Worm (Caenorhabditis elegans) whole organism, L2 larva: ENCODE results near the gene T28C12.15.

ENCODE experiments used
- C34F6.9 ChIP-seq: fragments of 150-350 bp; optimal IDR thresholded peaks from 2 replicates; lab custom pipeline; 2014; ENCODE audit warnings: missing biosample characterization, missing genetic modification characterization
- F13H6.1 ChIP-seq: sonication (generic microtip); optimal IDR thresholded peaks from 2 replicates; lab custom pipeline; 2016; ENCODE audit warnings: missing genetic modification characterization, missing compliant biosample characterization
- Y55F3AM.14 ChIP-seq: fragments of 200-800 bp; sonication (Bioruptor generic); optimal IDR thresholded peaks from 2 replicates; lab custom pipeline; 2018; ENCODE audit warnings: mild to moderate bottlenecking, missing genetic modification characterization, missing compliant biosample characterization
- aly-2 ChIP-seq: fragments of 150-350 bp; optimal IDR thresholded peaks from 2 replicates; lab custom pipeline; 2014; ENCODE audit warnings: missing biosample characterization, missing genetic modification characterization
- ama-1 ChIP-seq: fragments of 150-350 bp; optimal IDR thresholded peaks from 2 replicates; lab custom pipeline; 2018; ENCODE audit warnings: inconsistent platforms
- ceh-16 ChIP-seq: fragments of 150-350 bp; optimal IDR thresholded peaks from 2 replicates; lab custom pipeline; 2014; ENCODE audit warnings: missing biosample characterization, missing genetic modification characterization
- ceh-82 ChIP-seq: fragments of 150-350 bp; optimal IDR thresholded peaks from 2 replicates; lab custom pipeline; 2014; ENCODE audit warnings: missing biosample characterization, missing genetic modification characterization
- crh-2 ChIP-seq: sonication (generic microtip); optimal IDR thresholded peaks from 2 replicates; lab custom pipeline; 2017; ENCODE audit warnings: missing biosample characterization, missing genetic modification characterization
- elt-1 ChIP-seq: fragments of 150-350 bp; optimal IDR thresholded peaks from 2 replicates; lab custom pipeline; 2014; ENCODE audit warnings: missing biosample characterization, missing genetic modification characterization
- elt-3 ChIP-seq: sonication (generic microtip); optimal IDR thresholded peaks from 2 replicates; lab custom pipeline; 2017; ENCODE audit warnings: missing biosample characterization, missing genetic modification characterization
- fos-1 ChIP-seq: fragments of 150-350 bp; optimal IDR thresholded peaks from 2 replicates; lab custom pipeline; 2014; ENCODE audit warnings: missing biosample characterization, missing genetic modification characterization
- lin-11 ChIP-seq: fragments of 150-350 bp; sonication (generic microtip); optimal IDR thresholded peaks from 2 replicates; lab custom pipeline; 2014; ENCODE audit warnings: missing biosample characterization, missing genetic modification characterization, inconsistent platforms, mixed read lengths
- lin-13 ChIP-seq: fragments of 150-350 bp; optimal IDR thresholded peaks from 2 replicates; lab custom pipeline; 2014; ENCODE audit warnings: missing biosample characterization, missing genetic modification reagents, missing genetic modification characterization
- lin-39 ChIP-seq: fragments of 150-350 bp; optimal IDR thresholded peaks from 2 replicates; lab custom pipeline; 2014; ENCODE audit warnings: missing biosample characterization, missing genetic modification reagents, missing genetic modification characterization
- lsy-2 ChIP-seq, 2 experiments: fragments of 150-350 bp in 1 of 2; sonication (generic microtip) in 1 of 2; optimal IDR thresholded peaks; 2 replicates each; lab custom pipeline; 2014 to 2017; ENCODE audit warnings: missing biosample characterization in 2 of 2, missing genetic modification characterization in 2 of 2
- mab-5 ChIP-seq: fragments of 150-350 bp; optimal IDR thresholded peaks from 2 replicates; lab custom pipeline; 2014; ENCODE audit warnings: missing biosample characterization, missing genetic modification characterization
- mbf-1 ChIP-seq: sonication (generic microtip); optimal IDR thresholded peaks from 2 replicates; lab custom pipeline; 2017; ENCODE audit warnings: missing biosample characterization, missing genetic modification characterization
- nhr-10 ChIP-seq: sonication (generic microtip); optimal IDR thresholded peaks from 2 replicates; lab custom pipeline; 2017; ENCODE audit warnings: missing biosample characterization, missing genetic modification characterization
- nhr-11 ChIP-seq: fragments of 150-350 bp; optimal IDR thresholded peaks from 2 replicates; lab custom pipeline; 2014; ENCODE audit warnings: missing biosample characterization, missing genetic modification characterization
- nhr-12 ChIP-seq: fragments of 150-350 bp; optimal IDR thresholded peaks from 2 replicates; lab custom pipeline; 2014; ENCODE audit warnings: missing biosample characterization, missing genetic modification characterization
- nhr-21 ChIP-seq: fragments of 150-350 bp; optimal IDR thresholded peaks from 2 replicates; lab custom pipeline; 2014; ENCODE audit warnings: missing biosample characterization, missing genetic modification characterization
- nhr-23 ChIP-seq: fragments of 150-350 bp; optimal IDR thresholded peaks from 2 replicates; lab custom pipeline; 2014; ENCODE audit warnings: missing biosample characterization, missing genetic modification reagents, missing genetic modification characterization
- nhr-6 ChIP-seq: fragments of 150-350 bp; optimal IDR thresholded peaks from 2 replicates; lab custom pipeline; 2014; ENCODE audit warnings: missing biosample characterization, missing genetic modification characterization
- nhr-77 ChIP-seq: fragments of 150-350 bp; optimal IDR thresholded peaks from 2 replicates; lab custom pipeline; 2014; ENCODE audit warnings: missing biosample characterization, missing genetic modification characterization
- peb-1 ChIP-seq: fragments of 150-350 bp; optimal IDR thresholded peaks from 2 replicates; lab custom pipeline; 2014; ENCODE audit warnings: missing biosample characterization, missing genetic modification characterization
- sem-4 ChIP-seq: fragments of 150-350 bp; optimal IDR thresholded peaks from 2 replicates; lab custom pipeline; 2014; ENCODE audit warnings: missing biosample characterization, missing genetic modification reagents, missing genetic modification characterization
- sma-3 ChIP-seq: sonication (generic microtip); optimal IDR thresholded peaks from 2 replicates; lab custom pipeline; 2016; ENCODE audit warnings: missing genetic modification reagents, missing genetic modification characterization, missing compliant biosample characterization
- sma-9 ChIP-seq, 2 experiments: fragments of 150-350 bp in 1 of 2; sonication (generic microtip) in 1 of 2; optimal IDR thresholded peaks; 2 replicates each; lab custom pipeline; 2014 to 2016; ENCODE audit warnings: missing genetic modification characterization in 2 of 2, mild to moderate bottlenecking in 1 of 2, missing biosample characterization in 1 of 2, missing compliant biosample characterization in 1 of 2, missing genetic modification reagents in 1 of 2, moderate library complexity in 1 of 2
- snpc-4 ChIP-seq: fragments of 150-350 bp; optimal IDR thresholded peaks from 2 replicates; lab custom pipeline; 2014; ENCODE audit warnings: missing biosample characterization, missing genetic modification characterization
- unc-39 ChIP-seq: fragments of 150-350 bp; optimal IDR thresholded peaks from 2 replicates; lab custom pipeline; 2014; ENCODE audit warnings: missing biosample characterization, missing genetic modification characterization
- unc-62 ChIP-seq: fragments of 150-350 bp; optimal IDR thresholded peaks from 2 replicates; lab custom pipeline; 2014; ENCODE audit warnings: missing biosample characterization, missing genetic modification reagents, missing genetic modification characterization
- zag-1 ChIP-seq: fragments of 150-350 bp; optimal IDR thresholded peaks from 2 replicates; lab custom pipeline; 2014; ENCODE audit warnings: missing biosample characterization, missing genetic modification characterization
- ztf-1 ChIP-seq: fragments of 200-800 bp; sonication (Bioruptor generic); conservative IDR thresholded peaks from 2 replicates; pipeline ENCODE4 v1.3.6; 2022; ENCODE audit warnings: missing genetic modification characterization, missing compliant biosample characterization
- ztf-11 ChIP-seq: sonication (generic microtip); optimal IDR thresholded peaks from 2 replicates; lab custom pipeline; 2017; ENCODE audit warnings: missing biosample characterization, missing genetic modification characterization
- ztf-4 ChIP-seq: fragments of 150-350 bp; optimal IDR thresholded peaks from 2 replicates; lab custom pipeline; 2014; ENCODE audit warnings: missing biosample characterization, missing genetic modification characterization

Gene T28C12.15

ce11 chrV:6341078-6341638 lies 19.6 kb upstream of the T28C12.15 start (continued):
- TF ChIP-seq ztf-1 (GFP tag; lab: Robert Waterston, UW) (no peak), unc-39 (tag; lab: Kevin White, UChicago) (no peak), zag-1 (tag; lab: Kevin White, UChicago) (peak; percentile 65), lin-11 (tag; lab: Kevin White, UChicago) (no peak), aly-2 (tag; lab: Kevin White, UChicago) (no peak), C34F6.9 (peak; percentile 57)

DNA sequence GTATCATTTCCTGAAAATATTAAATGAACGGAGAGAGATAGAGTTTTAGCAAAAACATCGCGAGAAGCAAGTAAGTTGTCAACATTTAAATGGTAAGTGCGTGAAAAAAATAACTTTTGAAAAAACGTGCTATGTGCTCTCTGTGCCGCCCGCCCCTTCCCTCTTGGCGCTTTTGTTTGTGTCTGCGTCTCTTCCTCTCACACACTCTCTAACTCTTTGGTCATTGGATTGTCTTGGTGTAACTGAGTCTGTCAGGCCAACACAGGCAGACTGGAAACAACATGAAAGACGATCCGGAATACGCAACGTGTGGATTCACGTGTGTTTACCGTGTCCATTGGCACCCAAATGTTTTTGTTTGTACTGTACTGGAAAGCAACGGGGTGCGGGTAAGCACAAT lies 14.5 kb upstream of the T28C12.15 start, which contains the start of gene T28C12.6:
TSS of gene T28C12.6 (minus strand) at position 12 of the 400 bp plus-strand sequence.
- TF ChIP-seq mab-5, result no peak
- no peak for TF ChIP-seq nhr-23 (tag; lab: Kevin White, UChicago)
- no peak for TF ChIP-seq ceh-16 (tag; lab: Kevin White, UChicago)
- no peak for TF ChIP-seq unc-62 (GFP tag; lab: Kevin White, UChicago)
- TF ChIP-seq elt-1 (tag; lab: Kevin White, UChicago), result no peak
- TF ChIP-seq nhr-10 (tag; lab: Kevin White, UChicago), result no peak
- TF ChIP-seq F13H6.1 (tag; lab: Kevin White, UChicago), result no peak
- no peak for TF ChIP-seq C34F6.9
- TF ChIP-seq nhr-21 (tag; lab: Kevin White, UChicago), result no peak
- no peak for TF ChIP-seq sem-4
- TF ChIP-seq mbf-1, result no peak
- TF ChIP-seq lin-39, result no peak
- TF ChIP-seq peb-1, result no peak
- TF ChIP-seq nhr-6 (tag; lab: Kevin White, UChicago), result no peak

- TF ChIP-seq nhr-10 (tag; lab: Kevin White, UChicago), result no peak
- no peak for TF ChIP-seq elt-3 (tag; lab: Kevin White, UChicago)
- peak; percentile 39 for TF ChIP-seq Y55F3AM.14 (GFP tag; lab: Kevin White, UChicago)
- no peak for TF ChIP-seq nhr-11 (tag; lab: Kevin White, UChicago)
Measured at ce11 chrV:6335226-6335625, 13.6 kb upstream of the T28C12.15 start.

- no peak for TF ChIP-seq ceh-82 (tag; lab: Kevin White, UChicago)
Measured at ce11 chrV:6331607-6332006, 10.0 kb upstream of the T28C12.15 start, which contains the start of gene T28C12.1. Gene T28C12.1, plus strand, starts transcription at chrV:6331907.

- TF ChIP-seq unc-62 (GFP tag; lab: Kevin White, UChicago), result no peak
- no peak for TF ChIP-seq mab-5
- TF ChIP-seq fos-1 (tag; lab: Kevin White, UChicago), result no peak
- no peak for TF ChIP-seq F13H6.1 (tag; lab: Kevin White, UChicago)
- no peak for TF ChIP-seq snpc-4 (tag; lab: Kevin White, UChicago)
- TF ChIP-seq nhr-77, result no peak
- no peak for TF ChIP-seq nhr-10 (tag; lab: Kevin White, UChicago)
- TF ChIP-seq lin-39, result no peak
- TF ChIP-seq ztf-1 (GFP tag; lab: Robert Waterston, UW), result no peak
- no peak for TF ChIP-seq nhr-12 (tag; lab: Kevin White, UChicago)
- TF ChIP-seq elt-1 (tag; lab: Kevin White, UChicago), result no peak
- TF ChIP-seq crh-2 (tag; lab: Kevin White, UChicago), result no peak
- no peak for TF ChIP-seq lsy-2 (tag; optimal IDR thresholded peaks at IDR 0.05; lab: Kevin White, UChicago)
- no peak for TF ChIP-seq nhr-6 (tag; lab: Kevin White, UChicago)
- no peak for TF ChIP-seq unc-39 (tag; lab: Kevin White, UChicago)
- TF ChIP-seq ceh-82 (tag; lab: Kevin White, UChicago), result no peak
Measured at ce11 chrV:6328897-6329296, 7.3 kb upstream of the T28C12.15 start, which contains the start of gene T28C12.2. Gene T28C12.2, plus strand, starts transcription at chrV:6329197.

ce11 chrV:6326980-6327379 lies 5.4 kb upstream of the T28C12.15 start, which contains the start of gene fbxa-202:
Gene fbxa-202, plus strand, starts transcription at chrV:6327280.
- TF ChIP-seq crh-2 (tag; lab: Kevin White, UChicago) (no peak), lin-13 (GFP tag; lab: Kevin White, UChicago) (no peak), ztf-11 (tag; lab: Kevin White, UChicago) (no peak), ztf-1 (GFP tag; lab: Robert Waterston, UW) (no peak), sma-9 (GFP tag; optimal IDR thresholded peaks at IDR 0.05; lab: Kevin White, UChicago) (no peak), sma-9 (tag; optimal IDR thresholded peaks at IDR 0.05; lab: Kevin White, UChicago) (no peak), lin-39 (no peak), ceh-16 (tag; lab: Kevin White, UChicago) (no peak), ztf-4 (tag; lab: Kevin White, UChicago) (no peak), sma-3 (no peak), ama-1 (lab: Kevin White, UChicago) (no peak), nhr-21 (tag; lab: Kevin White, UChicago) (no peak), snpc-4 (tag; lab: Kevin White, UChicago) (no peak), elt-3 (tag; lab: Kevin White, UChicago) (no peak), nhr-11 (tag; lab: Kevin White, UChicago) (no peak), F13H6.1 (tag; lab: Kevin White, UChicago) (no peak), zag-1 (tag; lab: Kevin White, UChicago) (no peak), elt-1 (tag; lab: Kevin White, UChicago) (no peak), aly-2 (tag; lab: Kevin White, UChicago) (no peak)
